Worm (Caenorhabditis elegans): Measurements from ENCODE around the gene srbc-11.

srbc-11 gene

DNA sequence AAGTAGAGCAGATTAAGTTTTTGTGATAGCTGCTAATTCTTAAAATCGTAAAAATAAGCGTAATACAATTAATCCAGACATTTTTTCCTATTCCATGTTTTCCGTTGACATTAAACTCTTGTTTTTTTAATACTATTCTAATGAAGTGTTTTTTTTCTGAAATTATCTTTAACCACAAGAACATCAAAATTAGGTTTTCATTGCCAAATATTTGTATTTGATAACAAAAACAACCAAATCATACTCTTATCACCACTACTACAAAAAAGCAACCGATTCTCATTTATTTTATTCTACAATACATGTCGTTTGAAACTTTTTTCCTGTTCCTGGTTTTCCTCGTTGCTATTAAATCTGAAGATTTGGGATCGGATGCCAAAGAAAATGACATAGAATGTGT, 32.1 kb upstream of the srbc-11 start, which contains the start of gene C54F6.17:
TSS of gene C54F6.17 (plus strand) at position 301 of the 400 bp plus-strand sequence.
- no peak for TF ChIP-seq nhr-25 (tag; optimal IDR thresholded peaks at IDR 0.05)
- no peak for TF ChIP-seq sma-3 (GFP tag; optimal IDR thresholded peaks at IDR 0.05)
- no peak for TF ChIP-seq lin-11 (tag; optimal IDR thresholded peaks at IDR 0.05)
- TF ChIP-seq blmp-1 (tag; optimal IDR thresholded peaks at IDR 0.05; ENCODE audit: insufficient read depth), result no peak
- no peak for TF ChIP-seq C34F6.9 (tag; optimal IDR thresholded peaks at IDR 0.05)
- TF ChIP-seq lin-39 (tag; optimal IDR thresholded peaks at IDR 0.05), result no peak
- no peak for TF ChIP-seq fos-1 (tag; optimal IDR thresholded peaks at IDR 0.05)
- TF ChIP-seq unc-62 (GFP tag; optimal IDR thresholded peaks at IDR 0.05), result no peak
- no peak for TF ChIP-seq R02D3.7 (tag; optimal IDR thresholded peaks at IDR 0.05)

DNA sequence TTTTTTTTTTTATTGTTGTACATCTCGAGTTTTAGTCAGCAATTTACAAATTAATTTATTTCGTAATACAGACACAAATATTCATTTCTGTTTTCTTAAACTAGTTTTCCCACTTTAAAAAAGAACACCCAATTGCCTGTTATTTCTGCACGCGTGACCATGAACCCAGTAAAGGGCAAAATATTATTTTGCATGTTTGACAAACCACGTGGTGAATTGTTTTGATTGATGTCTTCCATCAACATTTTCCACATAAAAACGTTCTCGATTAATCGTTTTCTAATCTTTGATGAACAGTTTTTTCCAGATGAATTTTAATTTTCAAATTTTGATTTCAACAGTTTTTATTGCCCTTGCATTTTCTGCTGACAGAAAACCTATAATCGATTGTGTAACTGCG, 30.6 kb upstream of the srbc-11 start, which contains the start of gene C54F6.18:
TSS of gene C54F6.18 (plus strand) at position 301 of the 400 bp plus-strand sequence.
- TF ChIP-seq nhr-10 (tag; optimal IDR thresholded peaks at IDR 0.05) (no peak), lin-13 (GFP tag; optimal IDR thresholded peaks at IDR 0.05) (no peak), sma-9 (GFP tag; optimal IDR thresholded peaks at IDR 0.05) (no peak), sma-9 (tag; optimal IDR thresholded peaks at IDR 0.05) (no peak), ztf-4 (tag; optimal IDR thresholded peaks at IDR 0.05) (no peak), ZK546.5 (tag; optimal IDR thresholded peaks at IDR 0.05) (no peak), sem-4 (tag; optimal IDR thresholded peaks at IDR 0.05) (no peak), fos-1 (tag; optimal IDR thresholded peaks at IDR 0.05) (no peak), unc-55 (GFP tag; optimal IDR thresholded peaks at IDR 0.05) (no peak), R02D3.7 (tag; optimal IDR thresholded peaks at IDR 0.05) (no peak), mab-5 (tag; optimal IDR thresholded peaks at IDR 0.05) (no peak), ceh-16 (tag; optimal IDR thresholded peaks at IDR 0.05) (no peak), aly-2 (tag; optimal IDR thresholded peaks at IDR 0.05) (no peak), blmp-1 (tag; optimal IDR thresholded peaks at IDR 0.05; ENCODE audit: insufficient read depth) (no peak), C34F6.9 (tag; optimal IDR thresholded peaks at IDR 0.05) (no peak), sma-3 (GFP tag; optimal IDR thresholded peaks at IDR 0.05) (no peak), crh-2 (tag; optimal IDR thresholded peaks at IDR 0.05) (no peak), mdl-1 (tag; optimal IDR thresholded peaks at IDR 0.05) (no peak), F13H6.1 (tag; optimal IDR thresholded peaks at IDR 0.05) (no peak), unc-62 (GFP tag; optimal IDR thresholded peaks at IDR 0.05) (no peak), gmeb-1 (tag; optimal IDR thresholded peaks at IDR 0.05) (no peak)

DNA sequence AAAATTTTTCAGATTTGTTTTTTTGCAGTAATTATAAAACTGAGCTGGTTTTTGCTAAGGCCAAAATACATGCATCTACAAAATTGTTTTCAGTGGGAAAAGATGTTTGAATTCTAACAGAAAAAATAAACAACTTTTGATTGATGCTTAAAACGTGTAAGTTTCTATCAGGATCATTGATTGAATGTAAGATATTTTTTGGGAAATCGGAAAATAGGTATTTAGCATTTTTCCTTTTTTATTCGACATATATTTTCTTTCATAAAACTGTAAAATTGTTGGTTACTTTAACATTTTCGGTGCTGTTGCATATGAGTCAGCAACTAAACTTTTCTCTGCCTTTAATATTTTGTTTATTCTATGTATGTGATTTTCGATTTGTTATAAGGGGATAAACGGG, 29.4 kb upstream of the srbc-11 start, which contains the start of gene C54F6.20:
TSS of gene C54F6.20 (plus strand) at position 301 of the 400 bp plus-strand sequence.
- TF ChIP-seq blmp-1 (tag; optimal IDR thresholded peaks at IDR 0.05; ENCODE audit: insufficient read depth) (no peak), R02D3.7 (tag; optimal IDR thresholded peaks at IDR 0.05) (no peak), lin-39 (tag; optimal IDR thresholded peaks at IDR 0.05) (no peak), sem-4 (tag; optimal IDR thresholded peaks at IDR 0.05) (no peak), ZK546.5 (tag; optimal IDR thresholded peaks at IDR 0.05) (no peak), snpc-4 (tag; optimal IDR thresholded peaks at IDR 0.05) (no peak)

DNA sequence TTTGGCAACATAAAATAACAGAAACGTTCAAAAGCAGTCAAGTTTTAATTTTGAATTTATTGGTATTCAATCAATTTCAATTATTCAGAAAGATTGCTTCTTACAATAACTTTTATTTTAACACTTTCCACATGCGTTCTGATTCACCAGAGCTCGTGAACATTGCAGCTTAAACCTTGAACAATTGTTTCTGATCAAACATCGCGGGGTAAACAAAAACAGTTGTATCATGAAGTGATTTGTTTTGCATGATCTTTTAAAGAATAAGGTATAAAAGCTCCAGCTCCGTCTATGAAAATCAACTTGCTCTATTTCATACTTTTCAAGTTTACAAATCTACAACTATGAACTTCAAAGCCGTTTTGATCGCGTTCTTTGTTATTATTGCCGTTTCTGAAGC, 28.3 kb upstream of the srbc-11 start, which contains the start of gene C54F6.6:
TSS of gene C54F6.6 (plus strand) at position 301 of the 400 bp plus-strand sequence.
- TF ChIP-seq aly-2 (tag; optimal IDR thresholded peaks at IDR 0.05), result no peak
- no peak for TF ChIP-seq crh-2 (tag; optimal IDR thresholded peaks at IDR 0.05)
- no peak for TF ChIP-seq nhr-10 (tag; optimal IDR thresholded peaks at IDR 0.05)
- no peak for TF ChIP-seq ztf-4 (tag; optimal IDR thresholded peaks at IDR 0.05)
- no peak for TF ChIP-seq unc-55 (GFP tag; optimal IDR thresholded peaks at IDR 0.05)
- TF ChIP-seq zag-1 (tag; optimal IDR thresholded peaks at IDR 0.05), result no peak
- no peak for TF ChIP-seq mab-5 (tag; optimal IDR thresholded peaks at IDR 0.05)
- TF ChIP-seq lin-39 (tag; optimal IDR thresholded peaks at IDR 0.05), result no peak
- TF ChIP-seq nhr-11 (tag; optimal IDR thresholded peaks at IDR 0.05), result no peak
- TF ChIP-seq sem-4 (tag; optimal IDR thresholded peaks at IDR 0.05), result no peak
- no peak for TF ChIP-seq blmp-1 (tag; optimal IDR thresholded peaks at IDR 0.05; ENCODE audit: insufficient read depth)
- TF ChIP-seq snpc-4 (tag; optimal IDR thresholded peaks at IDR 0.05), result no peak
- TF ChIP-seq nhr-77 (tag; optimal IDR thresholded peaks at IDR 0.05), result no peak
- TF ChIP-seq sma-3 (GFP tag; optimal IDR thresholded peaks at IDR 0.05), result no peak
- TF ChIP-seq ama-1 (optimal IDR thresholded peaks at IDR 0.05), result no peak
- no peak for TF ChIP-seq C34F6.9 (tag; optimal IDR thresholded peaks at IDR 0.05)
- no peak for TF ChIP-seq unc-62 (GFP tag; optimal IDR thresholded peaks at IDR 0.05)
- no peak for TF ChIP-seq elt-3 (tag; optimal IDR thresholded peaks at IDR 0.05)
- TF ChIP-seq nhr-237 (tag; optimal IDR thresholded peaks at IDR 0.05), result no peak

DNA sequence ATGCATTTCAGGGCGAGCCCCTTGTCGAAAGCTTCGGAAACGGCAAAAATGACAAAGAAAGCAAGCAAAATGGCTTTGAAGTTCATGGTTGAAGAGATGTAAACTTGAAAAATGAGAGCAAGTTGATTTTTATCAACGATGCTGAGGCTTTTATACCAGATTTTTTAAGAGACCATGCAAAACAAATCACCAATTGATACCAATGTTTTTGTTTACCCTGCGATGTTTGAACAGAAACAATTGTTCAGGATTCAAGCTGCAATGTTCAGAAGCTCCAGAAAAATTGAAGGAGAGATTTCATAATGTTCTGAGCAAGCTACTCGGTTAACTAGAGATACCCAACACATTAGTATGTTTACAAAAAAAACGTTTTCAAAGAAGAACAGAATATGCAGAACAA, 27.2 kb upstream of the srbc-11 start, which contains the start of gene C54F6.15:
TSS of gene C54F6.15 (minus strand) at position 101 of the 400 bp plus-strand sequence.
- TF ChIP-seq nhr-23 (tag; optimal IDR thresholded peaks at IDR 0.05) (no peak), gmeb-1 (tag; optimal IDR thresholded peaks at IDR 0.05) (no peak), crh-2 (tag; optimal IDR thresholded peaks at IDR 0.05) (no peak), zag-1 (tag; optimal IDR thresholded peaks at IDR 0.05) (no peak), ceh-82 (tag; optimal IDR thresholded peaks at IDR 0.05) (no peak), ama-1 (optimal IDR thresholded peaks at IDR 0.05) (no peak), nhr-129 (tag; optimal IDR thresholded peaks at IDR 0.05) (no peak), aly-2 (tag; optimal IDR thresholded peaks at IDR 0.05) (no peak), skn-1 (tag; optimal IDR thresholded peaks at IDR 0.05) (no peak), peb-1 (tag; optimal IDR thresholded peaks at IDR 0.05) (no peak), unc-39 (tag; optimal IDR thresholded peaks at IDR 0.05) (no peak), nhr-10 (tag; optimal IDR thresholded peaks at IDR 0.05) (no peak), blmp-1 (tag; optimal IDR thresholded peaks at IDR 0.05; ENCODE audit: insufficient read depth) (no peak), fos-1 (tag; optimal IDR thresholded peaks at IDR 0.05) (no peak), elt-3 (tag; optimal IDR thresholded peaks at IDR 0.05) (no peak), ztf-11 (tag; optimal IDR thresholded peaks at IDR 0.05) (no peak), lin-39 (tag; optimal IDR thresholded peaks at IDR 0.05) (no peak), elt-1 (tag; optimal IDR thresholded peaks at IDR 0.05) (no peak)

All from whole organism, L2 larva.